Fruit fly (Drosophila melanogaster) whole organism, pupa: Measurements from ENCODE around the gene CG14194.

ENCODE experiments used
- CG10348 ChIP-seq: fragments of 200-800 bp; sonication (Bioruptor generic); IDR thresholded peaks from 2 replicates; pipeline ENCODE4 v1.3.6; 2022; ENCODE audit warnings: missing biosample characterization, missing genetic modification characterization
- CG13204 ChIP-seq: fragments of 200-800 bp; sonication (Bioruptor generic); optimal IDR thresholded peaks from 2 replicates; lab custom pipeline; 2018; ENCODE audit warnings: missing biosample characterization, mild to moderate bottlenecking, missing genetic modification characterization, moderate library complexity
- CG14655 ChIP-seq: fragments of 200-800 bp; sonication (Bioruptor generic); optimal IDR thresholded peaks from 3 replicates; lab custom pipeline; 2017; ENCODE audit warnings: mild to moderate bottlenecking, missing biosample characterization, missing genetic modification reagents, missing genetic modification characterization
- CG15710 ChIP-seq: fragments of 200-800 bp; sonication (Bioruptor generic); optimal IDR thresholded peaks from 2 replicates; lab custom pipeline; 2018; ENCODE audit warnings: missing biosample characterization, mild to moderate bottlenecking, missing genetic modification characterization, moderate library complexity
- CG17806 ChIP-seq: fragments of 200-800 bp; sonication (Bioruptor generic); optimal IDR thresholded peaks from 2 replicates; lab custom pipeline; 2018; ENCODE audit warnings: missing biosample characterization, mild to moderate bottlenecking, missing genetic modification characterization, moderate library complexity
- CG4496 ChIP-seq: fragments of 200-800 bp; sonication (Bioruptor generic); IDR thresholded peaks from 3 replicates; pipeline ENCODE4 v1.3.6; 2022; ENCODE audit warnings: missing biosample characterization, missing genetic modification characterization
- EcR ChIP-seq: fragments of 200-800 bp; sonication (Bioruptor generic); optimal IDR thresholded peaks from 3 replicates; lab custom pipeline; 2019; ENCODE audit warnings: missing biosample characterization, missing genetic modification characterization, mild to moderate bottlenecking, moderate library complexity, missing genetic modification reagents
- Pif1A ChIP-seq: fragments of 200-800 bp; sonication (Bioruptor generic); optimal IDR thresholded peaks from 3 replicates; lab custom pipeline; 2016; ENCODE audit warnings: missing biosample characterization, missing genetic modification characterization
- Pif1B ChIP-seq: fragments of 200-800 bp; sonication (Bioruptor generic); optimal IDR thresholded peaks from 3 replicates; lab custom pipeline; 2016; ENCODE audit warnings: missing biosample characterization, missing genetic modification characterization
- Snoo ChIP-seq: fragments of 200-800 bp; sonication (Bioruptor generic); optimal IDR thresholded peaks from 3 replicates; lab custom pipeline; 2017; ENCODE audit warnings: missing biosample characterization, mild to moderate bottlenecking, missing genetic modification characterization, inconsistent platforms
- fd96Ca ChIP-seq: fragments of 200-800 bp; sonication (Bioruptor generic); IDR thresholded peaks from 3 replicates; pipeline ENCODE4 v1.3.6; 2022; ENCODE audit warnings: missing biosample characterization, missing genetic modification characterization
- gl ChIP-seq: fragments of 200-800 bp; sonication (Bioruptor generic); optimal IDR thresholded peaks from 2 replicates; lab custom pipeline; 2018; ENCODE audit warnings: missing biosample characterization, mild to moderate bottlenecking, missing genetic modification characterization

DNA sequence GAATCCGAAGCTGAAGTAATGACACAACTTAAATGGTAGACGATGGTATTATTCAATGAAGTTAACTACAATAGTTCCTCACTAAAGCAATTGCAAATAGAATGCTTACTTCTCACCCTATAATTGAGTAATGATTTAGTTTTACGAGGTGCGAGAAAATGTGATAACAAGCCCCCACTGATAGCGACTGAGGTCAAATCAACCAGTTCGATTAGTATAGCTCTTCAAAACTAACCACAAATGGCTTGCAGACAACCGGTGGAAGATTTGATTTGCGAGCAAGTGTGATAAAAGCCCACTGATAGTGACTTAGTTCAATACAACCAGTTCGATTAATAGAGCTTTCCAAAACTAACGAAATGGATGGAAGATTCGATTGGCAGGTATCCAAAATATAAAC, 46.0 kb downstream of the CG14194 start:
- no peak for TF ChIP-seq CG10348 (GFP tag; lab: Robert Waterston, UW)
- no peak for TF ChIP-seq gl (tag; lab: Kevin White, UChicago)
- no peak for TF ChIP-seq CG14655 (GFP tag; lab: Kevin White, UChicago)
- TF ChIP-seq Pif1A (GFP tag; lab: Kevin White, UChicago) = no peak
- TF ChIP-seq CG15710 (tag; lab: Kevin White, UChicago) = no peak
- TF ChIP-seq CG13204 (GFP tag; lab: Kevin White, UChicago) = no peak
- TF ChIP-seq Pif1B = no peak
- TF ChIP-seq fd96Ca (GFP tag; lab: Robert Waterston, UW) = no peak
- TF ChIP-seq EcR (GFP tag; lab: Kevin White, UChicago) = no peak
- TF ChIP-seq CG4496 (GFP tag; lab: Robert Waterston, UW) = no peak
- no peak for TF ChIP-seq CG17806 (tag; lab: Kevin White, UChicago)
- no peak for TF ChIP-seq Snoo (tag; lab: Kevin White, UChicago)
